Worm (Caenorhabditis elegans) whole organism, young adult: ENCODE results near the gene C05C10.3.

Experiments
- B0035.1 ChIP-seq: sonication (generic microtip); optimal IDR thresholded peaks from 2 replicates; lab custom pipeline; 2016; ENCODE audit warnings: missing genetic modification characterization, mild to moderate bottlenecking, missing compliant biosample characterization, missing genotype, missing genetic modification reagents
- B0261.1 ChIP-seq: sonication (generic microtip); optimal IDR thresholded peaks from 2 replicates; lab custom pipeline; 2016; ENCODE audit warnings: mild to moderate bottlenecking, missing genetic modification characterization, moderate library complexity, missing compliant biosample characterization
- C06A6.2 ChIP-seq: fragments of 200-800 bp; sonication (Bioruptor generic); conservative IDR thresholded peaks from 2 replicates; pipeline ENCODE4 v1.3.6; 2022; ENCODE audit warnings: missing genetic modification characterization, missing compliant biosample characterization
- F22D6.2 ChIP-seq: sonication (generic microtip); optimal IDR thresholded peaks from 2 replicates; lab custom pipeline; 2016; ENCODE audit warnings: mild to moderate bottlenecking, missing genetic modification characterization, missing compliant biosample characterization
- F23B12.7 ChIP-seq: sonication (generic microtip); optimal IDR thresholded peaks from 2 replicates; lab custom pipeline; 2017; ENCODE audit warnings: missing genetic modification characterization, mild to moderate bottlenecking, missing compliant biosample characterization, antibody characterized with exemption, moderate library complexity; ENCODE audit not compliant: insufficient read depth
- F39B2.1 ChIP-seq: fragments of 200-800 bp; sonication (Bioruptor generic); IDR thresholded peaks from 2 replicates; pipeline ENCODE4 v1.3.6; 2022; ENCODE audit warnings: missing genetic modification reagents, missing genetic modification characterization, missing compliant biosample characterization
- T26A5.8 ChIP-seq: sonication (generic microtip); optimal IDR thresholded peaks from 2 replicates; lab custom pipeline; 2016; ENCODE audit warnings: missing genetic modification characterization, missing compliant biosample characterization
- Y56A3A.18 ChIP-seq: fragments of 200-800 bp; sonication (Bioruptor generic); IDR thresholded peaks from 2 replicates; pipeline ENCODE4 v1.3.6; 2022; ENCODE audit warnings: missing genetic modification reagents, missing genetic modification characterization, missing compliant biosample characterization
- Y79H2A.3 ChIP-seq: fragments of 200-800 bp; sonication (Bioruptor generic); conservative IDR thresholded peaks from 2 replicates; pipeline ENCODE4 v1.3.6; 2022; ENCODE audit warnings: missing genetic modification reagents, missing genetic modification characterization, missing compliant biosample characterization
- ama-1 ChIP-seq, 3 experiments: fragments of 150-350 bp in 1 of 3; sonication (generic microtip) in 2 of 3; optimal IDR thresholded peaks; 2 replicates each; lab custom pipeline; 2014 to 2018; ENCODE audit warnings: missing biosample characterization in 2 of 3, missing genetic modification characterization in 2 of 3, missing genetic modification reagents in 2 of 3
- aptf-2 ChIP-seq: fragments of 200-800 bp; sonication (Bioruptor generic); conservative IDR thresholded peaks from 2 replicates; pipeline ENCODE4 v1.3.6; 2022; ENCODE audit warnings: missing genetic modification reagents, missing genetic modification characterization, missing compliant biosample characterization
- attf-5 ChIP-seq: fragments of 200-800 bp; sonication (Bioruptor generic); optimal IDR thresholded peaks from 2 replicates; lab custom pipeline; 2018; ENCODE audit warnings: mild to moderate bottlenecking, missing genetic modification characterization, missing compliant biosample characterization
- bed-1 ChIP-seq: fragments of 200-800 bp; sonication (Bioruptor generic); IDR thresholded peaks from 2 replicates; pipeline ENCODE4 v1.3.6; 2022; ENCODE audit warnings: missing genetic modification reagents, missing genetic modification characterization, missing compliant biosample characterization
- bed-2 ChIP-seq: fragments of 200-800 bp; sonication (Bioruptor generic); IDR thresholded peaks from 2 replicates; pipeline ENCODE4 v1.3.6; 2022; ENCODE audit warnings: missing genetic modification reagents, missing genetic modification characterization, missing compliant biosample characterization
- cebp-1 ChIP-seq, 2 experiments: fragments of 200-800 bp in 1 of 2; sonication (Bioruptor generic) in 1 of 2; sonication (generic microtip) in 1 of 2; IDR thresholded peaks in 1 of 2; optimal IDR thresholded peaks in 1 of 2; 2 replicates each; pipeline versions ENCODE4 v1.3.6 to Lab custom; 2017 to 2022; ENCODE audit warnings: missing compliant biosample characterization in 2 of 2, missing genetic modification characterization in 2 of 2, mild to moderate bottlenecking in 1 of 2, missing genetic modification reagents in 1 of 2, moderate library complexity in 1 of 2
- cebp-2 ChIP-seq: fragments of 200-800 bp; sonication (Bioruptor generic); IDR thresholded peaks from 2 replicates; pipeline ENCODE4 v1.3.6; 2022; ENCODE audit warnings: missing genetic modification characterization, missing compliant biosample characterization
- ceh-27 ChIP-seq: fragments of 200-800 bp; sonication (Bioruptor generic); optimal IDR thresholded peaks from 2 replicates; lab custom pipeline; 2018; ENCODE audit warnings: mild to moderate bottlenecking, missing genetic modification characterization, moderate library complexity, missing compliant biosample characterization
- ceh-91 ChIP-seq: fragments of 200-800 bp; sonication (Bioruptor generic); IDR thresholded peaks from 2 replicates; pipeline ENCODE4 v1.3.6; 2022; ENCODE audit warnings: missing genetic modification reagents, missing genetic modification characterization, missing compliant biosample characterization
- die-1 ChIP-seq: sonication (generic microtip); optimal IDR thresholded peaks from 2 replicates; lab custom pipeline; 2016; ENCODE audit warnings: missing genotype, mild to moderate bottlenecking, missing genetic modification characterization, missing compliant biosample characterization
- dpff-1 ChIP-seq: sonication (generic microtip); optimal IDR thresholded peaks from 2 replicates; lab custom pipeline; 2017; ENCODE audit warnings: mild to moderate bottlenecking, missing genetic modification characterization, missing compliant biosample characterization
- dpl-1 ChIP-seq: fragments of 150-350 bp; optimal IDR thresholded peaks from 2 replicates; lab custom pipeline; 2014; ENCODE audit warnings: missing biosample characterization, missing genetic modification reagents, missing genetic modification characterization
- efl-1 ChIP-seq: fragments of 150-350 bp; optimal IDR thresholded peaks from 2 replicates; lab custom pipeline; 2014; ENCODE audit warnings: missing biosample characterization, missing genetic modification reagents, missing genetic modification characterization
- fkh-3 ChIP-seq: sonication (generic microtip); optimal IDR thresholded peaks from 2 replicates; lab custom pipeline; 2016; ENCODE audit warnings: mild to moderate bottlenecking, missing genetic modification characterization, missing compliant biosample characterization
- hmg-1.2 ChIP-seq: fragments of 200-800 bp; sonication (Bioruptor generic); IDR thresholded peaks from 2 replicates; pipeline ENCODE4 v1.3.6; 2022; ENCODE audit warnings: missing genetic modification reagents, missing genetic modification characterization, missing compliant biosample characterization
- hmg-20 ChIP-seq: fragments of 200-800 bp; sonication (Bioruptor generic); IDR thresholded peaks from 2 replicates; pipeline ENCODE4 v1.3.6; 2022; ENCODE audit warnings: missing genetic modification reagents, missing genetic modification characterization, missing compliant biosample characterization
- hrde-1 ChIP-seq: sonication (generic microtip); optimal IDR thresholded peaks from 2 replicates; lab custom pipeline; 2016; ENCODE audit warnings: missing genetic modification characterization, mild to moderate bottlenecking, missing compliant biosample characterization, moderate library complexity, missing genotype, missing genetic modification reagents, borderline replicate concordance
- lin-54 ChIP-seq: fragments of 200-800 bp; sonication (Bioruptor generic); optimal IDR thresholded peaks from 2 replicates; lab custom pipeline; 2018; ENCODE audit warnings: mild to moderate bottlenecking, missing genetic modification characterization, missing compliant biosample characterization
- lir-1 ChIP-seq: fragments of 200-800 bp; sonication (Bioruptor generic); conservative IDR thresholded peaks from 2 replicates; pipeline ENCODE4 v1.3.6; 2022; ENCODE audit warnings: missing genetic modification reagents, missing genetic modification characterization, missing compliant biosample characterization
- madf-3 ChIP-seq: fragments of 200-800 bp; sonication (Bioruptor generic); IDR thresholded peaks from 2 replicates; pipeline ENCODE4 v1.3.6; 2022; ENCODE audit warnings: missing genetic modification reagents, missing genetic modification characterization, missing compliant biosample characterization
- mcd-1 ChIP-seq: fragments of 200-800 bp; sonication (Bioruptor generic); IDR thresholded peaks from 2 replicates; pipeline ENCODE4 v1.3.6; 2022; ENCODE audit warnings: missing genetic modification reagents, missing genetic modification characterization, missing compliant biosample characterization
- mes-4 ChIP-seq: sonication (generic microtip); optimal IDR thresholded peaks from 2 replicates; lab custom pipeline; 2016; ENCODE audit warnings: missing genotype, missing genetic modification characterization, missing compliant biosample characterization
- nfya-1 ChIP-seq: sonication (generic microtip); optimal IDR thresholded peaks from 2 replicates; lab custom pipeline; 2017; ENCODE audit warnings: antibody characterized with exemption, missing compliant biosample characterization, missing genetic modification characterization, borderline replicate concordance; ENCODE audit not compliant: insufficient read depth
- nhr-120 ChIP-seq: fragments of 200-800 bp; sonication (Bioruptor generic); IDR thresholded peaks from 2 replicates; pipeline ENCODE4 v1.3.6; 2022; ENCODE audit warnings: missing genetic modification characterization, missing compliant biosample characterization
- nhr-80 ChIP-seq: sonication (generic microtip); optimal IDR thresholded peaks from 2 replicates; lab custom pipeline; 2016; ENCODE audit warnings: missing genetic modification characterization, missing compliant biosample characterization
- pbrm-1 ChIP-seq: fragments of 200-800 bp; sonication (Bioruptor generic); IDR thresholded peaks from 2 replicates; pipeline ENCODE4 v1.3.6; 2022; ENCODE audit warnings: missing genetic modification reagents, missing genetic modification characterization, missing compliant biosample characterization
- rpc-1 ChIP-seq, 2 experiments: fragments of 150-350 bp in 1 of 2; sonication (generic microtip) in 1 of 2; optimal IDR thresholded peaks; 2 replicates each; lab custom pipeline; 2014 to 2018; ENCODE audit warnings: missing biosample characterization in 1 of 2, missing genetic modification characterization in 1 of 2, missing genetic modification reagents in 1 of 2, missing genotype in 1 of 2
- sdz-38 ChIP-seq: sonication (generic microtip); optimal IDR thresholded peaks from 2 replicates; lab custom pipeline; 2016; ENCODE audit warnings: missing genotype, missing genetic modification characterization, missing compliant biosample characterization
- snpc-1.3 ChIP-seq: sonication (generic microtip); optimal IDR thresholded peaks from 2 replicates; lab custom pipeline; 2017; ENCODE audit warnings: missing genetic modification characterization, mild to moderate bottlenecking, missing compliant biosample characterization, antibody characterized with exemption, moderate library complexity, missing genotype, missing genetic modification reagents; ENCODE audit not compliant: insufficient read depth
- snpc-3.4 ChIP-seq: sonication (generic microtip); optimal IDR thresholded peaks from 2 replicates; lab custom pipeline; 2017; ENCODE audit warnings: missing genetic modification characterization, mild to moderate bottlenecking, missing compliant biosample characterization, antibody characterized with exemption, moderate library complexity, missing genotype, missing genetic modification reagents
- somi-1 ChIP-seq: fragments of 200-800 bp; sonication (Bioruptor generic); optimal IDR thresholded peaks from 2 replicates; lab custom pipeline; 2018; ENCODE audit warnings: mild to moderate bottlenecking, missing genetic modification characterization, missing compliant biosample characterization
- sptf-2 ChIP-seq: fragments of 200-800 bp; sonication (Bioruptor generic); optimal IDR thresholded peaks from 2 replicates; lab custom pipeline; 2018; ENCODE audit warnings: mild to moderate bottlenecking, missing genetic modification characterization, missing compliant biosample characterization
- unc-130 ChIP-seq: sonication (generic microtip); optimal IDR thresholded peaks from 2 replicates; lab custom pipeline; 2016; ENCODE audit warnings: missing genetic modification reagents, missing genetic modification characterization, missing compliant biosample characterization
- zfh-2 ChIP-seq: fragments of 200-800 bp; sonication (Bioruptor generic); conservative IDR thresholded peaks from 2 replicates; pipeline ENCODE4 v1.3.6; 2022; ENCODE audit warnings: missing genetic modification reagents, missing genetic modification characterization, missing compliant biosample characterization
- ztf-18 ChIP-seq: sonication (generic microtip); optimal IDR thresholded peaks from 2 replicates; lab custom pipeline; 2016; ENCODE audit warnings: missing genotype, mild to moderate bottlenecking, missing genetic modification characterization, missing compliant biosample characterization
- ztf-25 ChIP-seq: fragments of 200-800 bp; sonication (Bioruptor generic); IDR thresholded peaks from 2 replicates; pipeline ENCODE4 v1.3.6; 2022; ENCODE audit warnings: missing genetic modification reagents, missing genetic modification characterization, missing compliant biosample characterization

C05C10.3 gene

ce11 chrII:9931476-9931875, 5.2 kb downstream of the C05C10.3 start, which contains the start of gene pho-11:
TSS of gene pho-11 (plus strand) at chrII:9931849.
- no peak for TF ChIP-seq hmg-1.2
- TF ChIP-seq, all 124 proteins: peak for 0

ce11 chrII:9931012-9931411, 5.7 kb downstream of the C05C10.3 start:
- TF ChIP-seq sdz-38, result no peak
- TF ChIP-seq aptf-2 (GFP tag; lab: Robert Waterston, UW), result no peak
- TF ChIP-seq F22D6.2, result no peak
- TF ChIP-seq sptf-2 (GFP tag; lab: Kevin White, UChicago), result no peak
- TF ChIP-seq ztf-25 (GFP tag; lab: Robert Waterston, UW), result no peak
- no peak for TF ChIP-seq rpc-1 (optimal IDR thresholded peaks at IDR 0.05; lab: Kevin White, UChicago)
- no peak for TF ChIP-seq rpc-1 (tag; optimal IDR thresholded peaks at IDR 0.05; lab: Kevin White, UChicago)
- TF ChIP-seq dpl-1 (GFP tag; lab: Kevin White, UChicago), result no peak
- peak; percentile 7 for TF ChIP-seq hrde-1 (tag; lab: Kevin White, UChicago)
- TF ChIP-seq bed-2 (GFP tag; lab: Robert Waterston, UW), result 0 out of 2 replicates have a peak, but pooled peaks have one; percentile 37
- peak; percentile 39 for TF ChIP-seq lin-54 (GFP tag; lab: Kevin White, UChicago)
- peak; percentile 87 for TF ChIP-seq hmg-1.2
- no peak for TF ChIP-seq B0035.1 (tag; lab: Kevin White, UChicago)
- TF ChIP-seq ceh-91 (GFP tag; lab: Robert Waterston, UW), result no peak
- no peak for TF ChIP-seq C06A6.2 (GFP tag; lab: Robert Waterston, UW)
- no peak for TF ChIP-seq nhr-80 (tag; lab: Kevin White, UChicago)
- TF ChIP-seq unc-130 (GFP tag; lab: Kevin White, UChicago), result no peak
- no peak for TF ChIP-seq ama-1 (optimal IDR thresholded peaks at IDR 0.05; lab: Kevin White, UChicago)
- no peak for TF ChIP-seq ama-1 (GFP tag; optimal IDR thresholded peaks at IDR 0.05; lab: Kevin White, UChicago)
- TF ChIP-seq F23B12.7 (tag; lab: Kevin White, UChicago), result no peak
- no peak for TF ChIP-seq B0261.1
- TF ChIP-seq nfya-1, result no peak
- TF ChIP-seq ztf-18 (tag; lab: Kevin White, UChicago), result no peak
- TF ChIP-seq T26A5.8 (tag; lab: Kevin White, UChicago), result no peak
- no peak for TF ChIP-seq nhr-120 (GFP tag; lab: Robert Waterston, UW)
- 0 out of 2 replicates have a peak, but pooled peaks have one; percentile 9 for TF ChIP-seq pbrm-1 (GFP tag; lab: Robert Waterston, UW)
- TF ChIP-seq bed-1 (GFP tag; lab: Robert Waterston, UW), result no peak
- 0 out of 2 replicates have a peak, but pooled peaks have one; percentile 20 for TF ChIP-seq zfh-2 (GFP tag; lab: Robert Waterston, UW)
- peak; percentile 57 for TF ChIP-seq attf-5 (GFP tag; lab: Kevin White, UChicago)
- no peak for TF ChIP-seq snpc-3.4 (tag; lab: Kevin White, UChicago)
- no peak for TF ChIP-seq fkh-3 (tag; lab: Kevin White, UChicago)
- TF ChIP-seq ceh-27 (GFP tag; lab: Kevin White, UChicago), result peak; percentile 60
- TF ChIP-seq snpc-1.3, result no peak
- TF ChIP-seq somi-1 (GFP tag; lab: Kevin White, UChicago), result no peak
- peak; percentile 58 for TF ChIP-seq mcd-1 (GFP tag; lab: Robert Waterston, UW)
- no peak for TF ChIP-seq die-1 (tag; lab: Kevin White, UChicago)
- TF ChIP-seq dpff-1 (tag; lab: Kevin White, UChicago), result no peak
- TF ChIP-seq efl-1 (GFP tag; lab: Kevin White, UChicago), result no peak
- no peak for TF ChIP-seq Y79H2A.3 (GFP tag; lab: Robert Waterston, UW)
- TF ChIP-seq hmg-20, result no peak
- TF ChIP-seq cebp-2 (GFP tag; lab: Robert Waterston, UW), result no peak
- TF ChIP-seq F39B2.1, result no peak
- no peak for TF ChIP-seq Y56A3A.18
- TF ChIP-seq cebp-1 (GFP tag; IDR thresholded peaks at IDR 0.05; lab: Robert Waterston, UW), result no peak
- peak; percentile 43 for TF ChIP-seq cebp-1 (tag; optimal IDR thresholded peaks at IDR 0.05; lab: Kevin White, UChicago)
- no peak for TF ChIP-seq madf-3
- no peak for TF ChIP-seq lir-1 (GFP tag; lab: Robert Waterston, UW)
- TF ChIP-seq mes-4 (tag; lab: Kevin White, UChicago), result no peak
